Worm (Caenorhabditis elegans): Measurements from ENCODE around the gene F41B4.2.

The F41B4.2 gene

ce11 chrX:6782857-6783256, 52.2 kb downstream of the F41B4.2 start, which contains the start of gene idpp-6:
Gene idpp-6 (plus strand): TSS chrX:6783157.
- no peak for TF ChIP-seq zip-2 (tag; optimal IDR thresholded peaks at IDR 0.05)
- no peak for TF ChIP-seq lir-3 (tag; optimal IDR thresholded peaks at IDR 0.05)

All from whole organism, L4 larva.